Worm (Caenorhabditis elegans) whole organism, L3 larva: Measurements from ENCODE around the gene dnj-13.

Experiments
- ZK546.5 ChIP-seq: sonication (generic microtip); optimal IDR thresholded peaks from 2 replicates; lab custom pipeline; 2017; ENCODE audit warnings: missing biosample characterization, missing genetic modification characterization
- aly-2 ChIP-seq: fragments of 150-350 bp; optimal IDR thresholded peaks from 2 replicates; lab custom pipeline; 2014; ENCODE audit warnings: missing biosample characterization, missing genetic modification characterization
- egl-27 ChIP-seq: sonication (generic microtip); optimal IDR thresholded peaks from 4 replicates; lab custom pipeline; 2017; ENCODE audit warnings: missing biosample characterization, missing genetic modification reagents, missing genetic modification characterization
- nhr-12 ChIP-seq: fragments of 150-350 bp; optimal IDR thresholded peaks from 2 replicates; lab custom pipeline; 2014; ENCODE audit warnings: missing biosample characterization, missing genetic modification characterization
- nhr-77 ChIP-seq: fragments of 150-350 bp; optimal IDR thresholded peaks from 2 replicates; lab custom pipeline; 2014; ENCODE audit warnings: missing biosample characterization, missing genetic modification characterization
- pha-4 ChIP-seq: fragments of 150-350 bp; optimal IDR thresholded peaks from 2 replicates; lab custom pipeline; 2014; ENCODE audit warnings: missing biosample characterization, missing genetic modification reagents, missing genetic modification characterization
- pqm-1 ChIP-seq: fragments of 150-350 bp; optimal IDR thresholded peaks from 2 replicates; lab custom pipeline; 2017; ENCODE audit warnings: missing biosample characterization, missing genetic modification characterization, inconsistent platforms
- skn-1 ChIP-seq: fragments of 150-350 bp; optimal IDR thresholded peaks from 2 replicates; lab custom pipeline; 2014; ENCODE audit warnings: missing biosample characterization, missing genetic modification characterization
- unc-62 ChIP-seq: fragments of 150-350 bp; sonication (generic microtip); optimal IDR thresholded peaks from 4 replicates; lab custom pipeline; 2014; ENCODE audit warnings: missing biosample characterization, missing genetic modification reagents, missing genetic modification characterization
- ztf-11 ChIP-seq: fragments of 150-350 bp; optimal IDR thresholded peaks from 2 replicates; lab custom pipeline; 2014; ENCODE audit warnings: missing biosample characterization, missing genetic modification characterization
- ztf-4 ChIP-seq: fragments of 150-350 bp; optimal IDR thresholded peaks from 2 replicates; lab custom pipeline; 2014; ENCODE audit warnings: missing biosample characterization, missing genetic modification characterization

ce11 chrII:11578327-11578726, 32.8 kb downstream of the dnj-13 start, which contains the start of gene smc-6:
- TF ChIP-seq ZK546.5 (tag; lab: Kevin White, UChicago): no peak
- no peak for TF ChIP-seq pqm-1 (tag; lab: Kevin White, UChicago)
- no peak for TF ChIP-seq ztf-11
- no peak for TF ChIP-seq ztf-4 (tag; lab: Kevin White, UChicago)
- peak; percentile 60 for TF ChIP-seq pha-4 (tag; lab: Kevin White, UChicago)
- no peak for TF ChIP-seq aly-2 (tag; lab: Kevin White, UChicago)
- no peak for TF ChIP-seq egl-27
- no peak for TF ChIP-seq nhr-12 (tag; lab: Kevin White, UChicago)
- no peak for TF ChIP-seq nhr-77 (tag; lab: Kevin White, UChicago)
- TF ChIP-seq skn-1 (tag; lab: Kevin White, UChicago): no peak
- TF ChIP-seq unc-62 (GFP tag; lab: Kevin White, UChicago): no peak
